Worm (Caenorhabditis elegans): ENCODE measurements around the gene Y57G11B.8.

DNA sequence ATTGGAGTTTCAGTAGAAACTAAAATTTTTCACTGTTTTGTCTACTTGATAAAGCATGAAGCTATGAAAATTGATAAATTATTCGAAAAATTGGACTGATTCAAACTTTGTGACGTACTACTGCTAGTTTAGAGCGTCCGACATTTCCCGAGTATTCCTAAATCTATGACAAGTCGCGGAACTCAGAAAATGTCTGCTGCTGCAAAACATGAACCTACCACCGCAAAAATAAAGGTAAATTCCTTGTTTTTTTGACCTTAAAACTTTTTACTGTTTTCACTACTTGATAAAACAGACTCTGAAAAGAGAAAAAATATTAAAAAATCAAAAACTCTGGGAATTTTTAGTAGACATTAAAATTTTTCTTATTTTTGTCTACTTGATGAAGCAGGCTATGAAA lies 8.3 kb upstream of the Y57G11B.8 start:
- TF ChIP-seq egl-27 (tag; optimal IDR thresholded peaks at IDR 0.05) (no peak), R02D3.7 (tag; optimal IDR thresholded peaks at IDR 0.05) (no peak), snpc-4 (tag; optimal IDR thresholded peaks at IDR 0.05) (no peak), ama-1 (optimal IDR thresholded peaks at IDR 0.05) (no peak), ztf-4 (tag; optimal IDR thresholded peaks at IDR 0.05) (no peak), nhr-21 (tag; optimal IDR thresholded peaks at IDR 0.05) (no peak), nhr-237 (tag; optimal IDR thresholded peaks at IDR 0.05) (no peak), lsy-2 (tag; optimal IDR thresholded peaks at IDR 0.05) (no peak), alr-1 (tag; optimal IDR thresholded peaks at IDR 0.05) (no peak), zag-1 (tag; optimal IDR thresholded peaks at IDR 0.05) (no peak)

Data from whole organism, L2 larva.